Fruit fly (Drosophila melanogaster): Measurements from ENCODE around the gene kmg.

Gene kmg

DNA sequence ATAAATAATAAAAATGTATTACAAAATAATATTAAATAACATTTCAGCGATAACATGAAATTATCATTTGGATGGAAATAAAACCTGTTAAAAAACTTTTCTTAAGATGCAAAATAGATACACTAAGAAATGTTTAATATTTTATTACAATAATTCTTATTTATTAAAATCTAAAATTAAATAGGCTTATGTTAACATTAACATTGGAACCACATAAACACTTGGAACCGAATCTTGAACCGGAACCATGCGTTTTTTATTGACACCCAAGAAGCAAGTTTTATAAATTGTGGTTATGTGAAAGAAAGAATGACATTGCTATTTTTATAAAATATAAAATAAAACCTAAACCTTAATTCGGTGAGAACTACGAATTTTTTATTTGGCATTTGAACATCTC lies at the start of gene kmg:
Gene kmg, plus strand, starts transcription at position 301 of the 400 bp plus-strand sequence.
- TF ChIP-seq CG16779 (tag; optimal IDR thresholded peaks at IDR 0.05) (no peak), fd59A (GFP tag; optimal IDR thresholded peaks at IDR 0.05) (no peak), ss (GFP tag; optimal IDR thresholded peaks at IDR 0.05) (no peak), topi (GFP tag; optimal IDR thresholded peaks at IDR 0.05) (no peak), cyc (GFP tag; optimal IDR thresholded peaks at IDR 0.05) (no peak), CG31627 (GFP tag; optimal IDR thresholded peaks at IDR 0.05) (no peak), CG3919 (GFP tag; optimal IDR thresholded peaks at IDR 0.05) (no peak), achi (GFP tag; optimal IDR thresholded peaks at IDR 0.05) (no peak), CG6808 (GFP tag; optimal IDR thresholded peaks at IDR 0.05) (no peak), OdsH (GFP tag; optimal IDR thresholded peaks at IDR 0.05) (no peak), CG8632 (GFP tag; optimal IDR thresholded peaks at IDR 0.05) (no peak), lz (GFP tag; optimal IDR thresholded peaks at IDR 0.05) (no peak), Lpt (GFP tag; optimal IDR thresholded peaks at IDR 0.05) (no peak), dac (GFP tag; optimal IDR thresholded peaks at IDR 0.05) (no peak), CG6792 (GFP tag; optimal IDR thresholded peaks at IDR 0.05) (no peak), salr (GFP tag; optimal IDR thresholded peaks at IDR 0.05) (no peak), CG11294 (GFP tag; IDR thresholded peaks at IDR 0.05) (no peak), Ets96B (tag; optimal IDR thresholded peaks at IDR 0.05) (no peak), net (GFP tag; optimal IDR thresholded peaks at IDR 0.05) (no peak)

DNA sequence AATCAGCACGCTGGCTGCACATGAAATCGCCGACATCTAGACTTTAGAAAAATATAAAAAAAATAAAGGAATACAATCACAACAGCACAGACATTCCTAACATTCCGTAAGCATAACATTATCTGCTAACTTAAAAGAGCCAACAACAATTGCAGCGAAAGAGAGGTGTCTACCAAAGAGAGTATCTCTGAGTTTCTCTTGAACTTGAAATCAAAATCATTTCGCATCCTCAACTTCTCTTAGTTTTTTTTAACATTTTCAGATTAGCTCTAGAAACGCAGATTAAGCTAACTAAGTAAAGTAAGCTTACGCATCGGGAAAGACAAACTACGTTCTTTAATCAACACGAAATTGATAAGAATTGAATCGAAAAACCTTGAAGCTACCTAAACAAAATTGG lies 46.7 kb upstream of the kmg start:
- no peak for TF ChIP-seq eg (GFP tag; IDR thresholded peaks at IDR 0.05)
- no peak for TF ChIP-seq CG11294 (GFP tag; IDR thresholded peaks at IDR 0.05)
- no peak for TF ChIP-seq Eip75B (GFP tag; optimal IDR thresholded peaks at IDR 0.05)
- TF ChIP-seq Met (GFP tag; optimal IDR thresholded peaks at IDR 0.05): no peak
- TF ChIP-seq Smox (GFP tag; optimal IDR thresholded peaks at IDR 0.05): no peak
- TF ChIP-seq Sox14 (GFP tag; optimal IDR thresholded peaks at IDR 0.05): no peak
- TF ChIP-seq CG8632 (GFP tag; optimal IDR thresholded peaks at IDR 0.05): no peak
- no peak for TF ChIP-seq Hr4 (GFP tag; optimal IDR thresholded peaks at IDR 0.05)
- no peak for TF ChIP-seq Eip78C (GFP tag)
- no peak for TF ChIP-seq CG9139 (GFP tag; optimal IDR thresholded peaks at IDR 0.05)
- TF ChIP-seq CG10669 (GFP tag; optimal IDR thresholded peaks at IDR 0.05): no peak
- no peak for TF ChIP-seq acj6 (GFP tag; optimal IDR thresholded peaks at IDR 0.05)
- TF ChIP-seq achi (GFP tag; optimal IDR thresholded peaks at IDR 0.05): no peak
- no peak for TF ChIP-seq Ets96B (tag; optimal IDR thresholded peaks at IDR 0.05)
- TF ChIP-seq fd85E (GFP tag; optimal IDR thresholded peaks at IDR 0.05): no peak
- no peak for TF ChIP-seq Hr38 (GFP tag; optimal IDR thresholded peaks at IDR 0.05)
- TF ChIP-seq CG11902 (GFP tag; optimal IDR thresholded peaks at IDR 0.05): no peak
- TF ChIP-seq CG6808 (GFP tag; optimal IDR thresholded peaks at IDR 0.05): no peak
- TF ChIP-seq salr (GFP tag; optimal IDR thresholded peaks at IDR 0.05): no peak

DNA sequence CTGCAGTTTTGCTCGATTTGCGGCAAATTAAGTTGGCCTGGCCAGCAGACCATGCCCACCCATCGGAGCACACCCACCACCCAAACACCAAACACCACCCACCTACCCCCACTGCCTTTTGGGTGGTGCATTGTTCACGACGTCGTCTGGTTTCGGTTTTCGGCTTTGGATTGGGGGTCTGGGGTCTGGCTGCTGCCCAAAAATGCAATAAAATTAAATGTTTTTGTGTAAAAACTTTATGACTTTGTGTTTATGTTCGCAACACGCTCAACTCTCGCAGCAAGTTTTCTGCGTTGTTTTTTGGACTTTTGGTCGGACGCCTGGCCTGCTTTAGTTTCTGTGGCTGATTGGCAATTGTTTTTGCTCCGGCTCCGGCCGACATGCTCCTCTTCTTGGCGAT lies 43.6 kb upstream of the kmg start:
- TF ChIP-seq salr (GFP tag; optimal IDR thresholded peaks at IDR 0.05) (no peak), CG11762 (GFP tag; optimal IDR thresholded peaks at IDR 0.05; ENCODE audit: insufficient read depth) (no peak)

DNA sequence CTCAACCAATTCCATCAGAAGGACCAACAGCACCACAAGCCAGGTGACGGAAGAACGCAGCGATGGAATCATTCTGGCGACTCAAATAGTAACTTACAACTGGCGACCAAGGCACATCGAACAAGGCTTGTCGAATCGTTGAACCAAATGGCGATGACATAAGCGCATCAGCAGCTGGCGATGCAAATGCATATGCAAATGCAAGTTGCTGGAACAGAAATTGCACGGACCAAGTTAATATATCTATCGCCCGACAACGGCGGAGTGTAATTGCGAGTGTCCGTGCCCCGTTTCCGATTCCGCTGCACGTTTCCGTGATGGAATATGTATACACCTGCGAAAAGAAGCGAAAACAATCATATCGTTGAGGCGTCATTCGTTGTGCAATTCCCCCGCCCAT lies 41.3 kb upstream of the kmg start, which contains the start of the genes CG44198 and CG43050:
Gene CG44198, minus strand, starts transcription at position 101 of the 400 bp plus-strand sequence.
Gene CG43050, plus strand, starts transcription at position 261 of the 400 bp plus-strand sequence.
- no peak for TF ChIP-seq CG8319 (GFP tag; optimal IDR thresholded peaks at IDR 0.05)
- no peak for TF ChIP-seq Lpt (GFP tag; optimal IDR thresholded peaks at IDR 0.05)
- no peak for TF ChIP-seq CG11762 (GFP tag; optimal IDR thresholded peaks at IDR 0.05; ENCODE audit: insufficient read depth)
- no peak for TF ChIP-seq ss (GFP tag; optimal IDR thresholded peaks at IDR 0.05)
- no peak for TF ChIP-seq achi (GFP tag; optimal IDR thresholded peaks at IDR 0.05)
- no peak for TF ChIP-seq esn (GFP tag; optimal IDR thresholded peaks at IDR 0.05)
- TF ChIP-seq topi (GFP tag; optimal IDR thresholded peaks at IDR 0.05): no peak
- no peak for TF ChIP-seq eg (GFP tag; IDR thresholded peaks at IDR 0.05)
- TF ChIP-seq CG4318 (GFP tag; optimal IDR thresholded peaks at IDR 0.05): no peak
- TF ChIP-seq CG8119 (GFP tag; IDR thresholded peaks at IDR 0.05): no peak
- TF ChIP-seq Sox102F (GFP tag; optimal IDR thresholded peaks at IDR 0.05): no peak
- TF ChIP-seq CG6792 (GFP tag; optimal IDR thresholded peaks at IDR 0.05): no peak
- no peak for TF ChIP-seq Hr4 (GFP tag; optimal IDR thresholded peaks at IDR 0.05)

Measured in whole organism, prepupa.